Worm (Caenorhabditis elegans): ENCODE results near the gene arrd-6.
"Not testable (repeated sequence)": the region's sequence is repeated elsewhere in the genome, so short reads cannot be mapped to it uniquely, and the experiment has no call there.

Gene arrd-6

ce11 chrII:11112419-11112818 lies 30.1 kb upstream of the arrd-6 start, which contains the start of gene mat-2:
Gene mat-2, plus strand, starts transcription at chrII:11112719.
- no peak for TF ChIP-seq mdl-1 (tag; optimal IDR thresholded peaks at IDR 0.05)
- TF ChIP-seq egl-5 (tag; optimal IDR thresholded peaks at IDR 0.05) = no peak
- no peak for TF ChIP-seq ceh-82 (tag; optimal IDR thresholded peaks at IDR 0.05)
- no peak for TF ChIP-seq nhr-12 (tag; optimal IDR thresholded peaks at IDR 0.05)
- TF ChIP-seq nhr-76 (tag; optimal IDR thresholded peaks at IDR 0.05) = no peak
- no peak for TF ChIP-seq ceh-16 (tag; optimal IDR thresholded peaks at IDR 0.05)
- no peak for TF ChIP-seq fkh-2 (tag; optimal IDR thresholded peaks at IDR 0.05)
- TF ChIP-seq nfya-1 (tag; optimal IDR thresholded peaks at IDR 0.05; ENCODE audit: insufficient read depth) = no peak
- no peak for TF ChIP-seq unc-39 (tag; optimal IDR thresholded peaks at IDR 0.05)
- no peak for TF ChIP-seq pqm-1 (tag; optimal IDR thresholded peaks at IDR 0.05)

DNA sequence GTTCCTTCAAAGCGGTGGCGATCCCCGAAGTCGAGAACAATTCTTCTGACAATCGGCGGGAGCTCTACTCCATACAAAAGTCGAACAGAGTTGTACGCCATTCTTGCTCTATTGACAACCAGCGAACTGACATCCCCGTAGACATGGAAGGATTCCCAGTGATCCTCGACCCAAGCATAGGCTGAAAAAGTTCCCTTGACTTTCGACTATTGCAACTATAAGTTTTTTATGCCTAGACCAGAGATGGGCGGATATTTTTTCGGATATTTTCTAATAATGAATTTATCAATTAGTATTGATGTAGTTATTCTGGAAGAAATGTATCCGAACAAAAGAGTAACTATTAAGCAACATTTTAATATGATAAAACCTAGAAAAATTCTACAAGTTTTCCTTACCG lies 20.7 kb upstream of the arrd-6 start, which contains the start of gene W10C6.2:
Gene W10C6.2, minus strand, starts transcription at position 101 of the 400 bp plus-strand sequence.
- not testable (repeated sequence) for TF ChIP-seq ama-1 (optimal IDR thresholded peaks at IDR 0.05); nfya-1 (tag; optimal IDR thresholded peaks at IDR 0.05; ENCODE audit: insufficient read depth); lsy-12 (tag; optimal IDR thresholded peaks at IDR 0.05)

DNA sequence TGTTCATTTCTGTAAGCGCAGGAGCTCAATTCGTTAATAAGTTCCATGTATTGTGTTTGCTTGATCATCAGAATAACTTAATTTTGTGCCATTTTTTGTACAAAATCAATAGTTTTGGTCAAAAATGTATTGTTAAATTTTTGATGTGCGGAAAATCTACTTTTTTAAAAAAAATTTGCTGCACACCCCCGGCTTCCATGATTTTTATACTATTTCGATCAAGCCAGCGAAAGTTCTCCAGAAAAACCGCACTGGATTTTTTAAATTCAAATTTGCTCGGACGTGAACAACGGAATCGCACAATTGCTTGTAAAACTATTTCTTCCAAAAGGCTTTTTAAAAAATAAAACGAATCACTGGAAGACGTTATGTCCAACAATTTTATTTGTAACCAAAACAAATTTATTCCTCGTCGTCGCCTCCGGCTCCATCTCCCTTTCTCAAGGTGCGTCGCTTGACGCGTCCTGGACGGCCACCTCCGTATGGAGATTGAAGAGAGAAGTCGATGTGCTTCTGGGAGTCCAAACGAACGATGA lies 17.4 kb upstream of the arrd-6 start:
- TF ChIP-seq skn-1 (tag; optimal IDR thresholded peaks at IDR 0.05) (no peak), ztf-11 (tag; optimal IDR thresholded peaks at IDR 0.05) (no peak), ceh-82 (tag; optimal IDR thresholded peaks at IDR 0.05) (no peak), jun-1 (tag; optimal IDR thresholded peaks at IDR 0.05) (no peak), aly-2 (tag; optimal IDR thresholded peaks at IDR 0.05) (no peak), mml-1 (tag; optimal IDR thresholded peaks at IDR 0.05) (no peak), ZK546.5 (tag; optimal IDR thresholded peaks at IDR 0.05) (no peak), elt-3 (tag; optimal IDR thresholded peaks at IDR 0.05) (no peak), ceh-28 (tag; optimal IDR thresholded peaks at IDR 0.05) (no peak), nfya-1 (tag; optimal IDR thresholded peaks at IDR 0.05; ENCODE audit: insufficient read depth) (no peak), fos-1 (tag; optimal IDR thresholded peaks at IDR 0.05) (no peak), fkh-10 (GFP tag; optimal IDR thresholded peaks at IDR 0.05) (no peak), ceh-9 (tag; optimal IDR thresholded peaks at IDR 0.05) (no peak), nhr-12 (tag; optimal IDR thresholded peaks at IDR 0.05) (no peak), nhr-77 (tag; optimal IDR thresholded peaks at IDR 0.05) (no peak), nhr-28 (tag; optimal IDR thresholded peaks at IDR 0.05) (no peak), ama-1 (optimal IDR thresholded peaks at IDR 0.05) (no peak), lin-15B (tag; optimal IDR thresholded peaks at IDR 0.05) (no peak), nhr-43 (tag; optimal IDR thresholded peaks at IDR 0.05; ENCODE audit: poor library complexity, severe bottlenecking) (no peak)

ce11 chrII:11126312-11127000 lies 16.1 kb upstream of the arrd-6 start, which contains the start of the genes rps-9 and lsm-1:
Gene rps-9, minus strand, starts transcription at chrII:11126362.
Gene lsm-1, plus strand, starts transcription at chrII:11126950.
- TF ChIP-seq nhr-12 (tag; optimal IDR thresholded peaks at IDR 0.05) (no peak), snpc-4 (tag; optimal IDR thresholded peaks at IDR 0.05) (peak; percentile 58), R02D3.7 (tag; optimal IDR thresholded peaks at IDR 0.05) (no peak), elt-3 (tag; optimal IDR thresholded peaks at IDR 0.05) (no peak), lin-39 (tag; optimal IDR thresholded peaks at IDR 0.05) (peak; percentile 96), unc-62 (GFP tag; optimal IDR thresholded peaks at IDR 0.05) (no peak), aly-2 (tag; optimal IDR thresholded peaks at IDR 0.05) (no peak), elt-1 (tag; optimal IDR thresholded peaks at IDR 0.05) (no peak), nhr-23 (tag; optimal IDR thresholded peaks at IDR 0.05) (peak; percentile 84), nhr-25 (tag; optimal IDR thresholded peaks at IDR 0.05) (peak; percentile 65), lin-15B (tag; optimal IDR thresholded peaks at IDR 0.05) (peak; percentile 79), mdl-1 (tag; optimal IDR thresholded peaks at IDR 0.05) (no peak), nhr-237 (tag; optimal IDR thresholded peaks at IDR 0.05) (no peak), nhr-67 (tag; optimal IDR thresholded peaks at IDR 0.05) (no peak), pqm-1 (tag; optimal IDR thresholded peaks at IDR 0.05) (peak; percentile 28), fkh-10 (GFP tag; optimal IDR thresholded peaks at IDR 0.05) (peak; percentile 9), lsy-12 (tag; optimal IDR thresholded peaks at IDR 0.05) (peak; percentile 1), nfya-1 (tag; optimal IDR thresholded peaks at IDR 0.05; ENCODE audit: insufficient read depth) (peak; percentile 93), nhr-43 (tag; optimal IDR thresholded peaks at IDR 0.05; ENCODE audit: poor library complexity, severe bottlenecking) (no peak), hmg-11 (tag; optimal IDR thresholded peaks at IDR 0.05) (peak; percentile 35), egl-5 (tag; optimal IDR thresholded peaks at IDR 0.05) (no peak), tbx-2 (tag; optimal IDR thresholded peaks at IDR 0.05) (no peak), mml-1 (tag; optimal IDR thresholded peaks at IDR 0.05) (no peak), daf-12 (tag; optimal IDR thresholded peaks at IDR 0.05) (no peak), zag-1 (tag; optimal IDR thresholded peaks at IDR 0.05) (no peak), elt-2 (tag; optimal IDR thresholded peaks at IDR 0.05) (peak; percentile 16), ZK546.5 (tag; optimal IDR thresholded peaks at IDR 0.05) (no peak), skn-1 (tag; optimal IDR thresholded peaks at IDR 0.05) (no peak), ceh-82 (tag; optimal IDR thresholded peaks at IDR 0.05) (no peak), ceh-28 (tag; optimal IDR thresholded peaks at IDR 0.05) (no peak), egl-27 (tag; optimal IDR thresholded peaks at IDR 0.05) (no peak), pha-4 (tag; optimal IDR thresholded peaks at IDR 0.05) (peak; percentile 84)

Data from whole organism, L3 larva.